Worm (Caenorhabditis elegans): ENCODE measurements around the gene F56D6.20.

The F56D6.20 gene

ce11 chrIV:3915296-3915695 lies 2.6 kb downstream of the F56D6.20 start, which contains the start of gene srz-20:
Gene srz-20 (plus strand): TSS chrIV:3915596.
- TF ChIP-seq spr-3 (GFP tag; optimal IDR thresholded peaks at IDR 0.05) (no peak), dmd-9 (GFP tag; IDR thresholded peaks at IDR 0.05) (no peak), zip-11 (GFP tag; IDR thresholded peaks at IDR 0.05) (no peak), gei-8 (GFP tag; optimal IDR thresholded peaks at IDR 0.05) (no peak), madf-5 (GFP tag; IDR thresholded peaks at IDR 0.05) (no peak), nhr-42 (GFP tag; IDR thresholded peaks at IDR 0.05) (no peak), nhr-28 (tag; optimal IDR thresholded peaks at IDR 0.05) (no peak), Y75B8A.6 (GFP tag; IDR thresholded peaks at IDR 0.05) (no peak), nhr-111 (GFP tag; optimal IDR thresholded peaks at IDR 0.05) (no peak), lsy-2 (tag; optimal IDR thresholded peaks at IDR 0.05) (no peak), nhr-25 (tag; optimal IDR thresholded peaks at IDR 0.05; ENCODE audit: borderline replicate concordance, insufficient read depth) (no peak)

- TF ChIP-seq gei-8 (GFP tag; optimal IDR thresholded peaks at IDR 0.05) (no peak), unc-62 (GFP tag; optimal IDR thresholded peaks at IDR 0.05 in 1 of 2) (peak in 1 of 2 experiments; percentile 73), unc-62 (tag; optimal IDR thresholded peaks at IDR 0.05) (no peak)
Measured at ce11 chrIV:3917405-3917804, 4.7 kb downstream of the F56D6.20 start, which contains the start of gene F56D6.14. Gene F56D6.14 (plus strand): TSS chrIV:3917705.

- no peak for TF ChIP-seq F49E8.2 (tag; optimal IDR thresholded peaks at IDR 0.05; ENCODE audit: borderline replicate concordance)
- no peak for TF ChIP-seq dmd-9 (GFP tag; IDR thresholded peaks at IDR 0.05)
- no peak for TF ChIP-seq nhr-11 (tag; optimal IDR thresholded peaks at IDR 0.05)
- TF ChIP-seq hlh-30 (tag; optimal IDR thresholded peaks at IDR 0.05; ENCODE audit: insufficient read depth), result no peak
- no peak for TF ChIP-seq unc-62 (GFP tag; optimal IDR thresholded peaks at IDR 0.05 in 1 of 2)
- no peak for TF ChIP-seq unc-62 (tag; optimal IDR thresholded peaks at IDR 0.05)
- no peak for TF ChIP-seq ceh-32 (tag; optimal IDR thresholded peaks at IDR 0.05; ENCODE audit: poor library complexity)
- no peak for TF ChIP-seq daf-19 (GFP tag; conservative IDR thresholded peaks at IDR 0.05)
- no peak for TF ChIP-seq set-16 (GFP tag; IDR thresholded peaks at IDR 0.05)
- no peak for TF ChIP-seq mep-1 (tag; optimal IDR thresholded peaks at IDR 0.05)
- TF ChIP-seq zag-1 (tag; optimal IDR thresholded peaks at IDR 0.05), result no peak
Measured at ce11 chrIV:3918160-3918559, 5.5 kb downstream of the F56D6.20 start, which contains the start of gene F56D6.23. Gene F56D6.23 (plus strand): TSS chrIV:3918460.

- TF ChIP-seq hlh-11 (tag; optimal IDR thresholded peaks at IDR 0.05) (no peak), ces-1 (GFP tag; optimal IDR thresholded peaks at IDR 0.05) (no peak), ceh-28 (tag; optimal IDR thresholded peaks at IDR 0.05) (no peak), ztf-11 (tag; optimal IDR thresholded peaks at IDR 0.05) (no peak), duxl-1 (tag; optimal IDR thresholded peaks at IDR 0.05; ENCODE audit: poor library complexity) (no peak), nhr-76 (tag; optimal IDR thresholded peaks at IDR 0.05) (no peak), lin-38 (GFP tag; IDR thresholded peaks at IDR 0.05) (no peak), lin-29 (GFP tag; IDR thresholded peaks at IDR 0.05) (no peak)
Measured at ce11 chrIV:3919506-3919905, 6.8 kb downstream of the F56D6.20 start, which contains the start of gene srz-19. Gene srz-19 (plus strand): TSS chrIV:3919806.

ce11 chrIV:3921898-3922297 lies 9.2 kb downstream of the F56D6.20 start, which contains the start of gene clec-67:
Gene clec-67 (plus strand): TSS chrIV:3922165.
- TF ChIP-seq daf-16 (GFP tag; optimal IDR thresholded peaks at IDR 0.05), result no peak
- peak; percentile 57 for TF ChIP-seq daf-16 (tag; optimal IDR thresholded peaks at IDR 0.05)
- TF ChIP-seq egl-27 (tag; optimal IDR thresholded peaks at IDR 0.05), result no peak
- no peak for TF ChIP-seq Y75B8A.6 (GFP tag; IDR thresholded peaks at IDR 0.05)
- TF ChIP-seq hlh-11 (tag; optimal IDR thresholded peaks at IDR 0.05), result peak; percentile 58
- TF ChIP-seq mxl-3 (GFP tag; optimal IDR thresholded peaks at IDR 0.05), result peak; percentile 17
- peak; percentile 9 for TF ChIP-seq nhr-77 (tag; optimal IDR thresholded peaks at IDR 0.05)
- peak; percentile 78 for TF ChIP-seq pqm-1 (tag; optimal IDR thresholded peaks at IDR 0.05)
- TF ChIP-seq nhr-28 (tag; optimal IDR thresholded peaks at IDR 0.05), result peak; percentile 63
